Fruit fly (Drosophila melanogaster) whole organism, prepupa: ENCODE measurements around the gene CG2975.

Source experiments
- CG10669 ChIP-seq: fragments of 200-800 bp; sonication (Bioruptor generic); optimal IDR thresholded peaks from 3 replicates; lab custom pipeline; 2018; ENCODE audit warnings: missing biosample characterization, mild to moderate bottlenecking, missing genetic modification characterization, moderate library complexity
- CG11294 ChIP-seq: fragments of 200-800 bp; sonication (Bioruptor generic); IDR thresholded peaks from 2 replicates; pipeline ENCODE4 v1.3.6; 2022; ENCODE audit warnings: missing biosample characterization, missing genetic modification characterization
- CG11902 ChIP-seq: fragments of 200-800 bp; sonication (Bioruptor generic); optimal IDR thresholded peaks from 3 replicates; lab custom pipeline; 2016; ENCODE audit warnings: missing biosample characterization, missing genetic modification characterization
- CG15336 ChIP-seq: fragments of 200-800 bp; sonication (Bioruptor generic); IDR thresholded peaks from 2 replicates; pipeline ENCODE4 v1.3.6; 2022; ENCODE audit warnings: missing biosample characterization, missing genetic modification characterization
- CG16779 ChIP-seq: fragments of 200-800 bp; sonication (Bioruptor generic); optimal IDR thresholded peaks from 3 replicates; lab custom pipeline; 2017; ENCODE audit warnings: missing biosample characterization, mild to moderate bottlenecking, missing genetic modification characterization
- CG3032 ChIP-seq: fragments of 200-800 bp; optimal IDR thresholded peaks from 2 replicates; lab custom pipeline; 2019; ENCODE audit warnings: missing biosample characterization, mild to moderate bottlenecking, missing genetic modification characterization, moderate library complexity
- CG31627 ChIP-seq: fragments of 200-800 bp; sonication (Bioruptor generic); optimal IDR thresholded peaks from 3 replicates; lab custom pipeline; 2016; ENCODE audit warnings: missing biosample characterization, missing genetic modification characterization
- CG32006 ChIP-seq: fragments of 200-800 bp; sonication (Bioruptor generic); optimal IDR thresholded peaks from 3 replicates; lab custom pipeline; 2017; ENCODE audit warnings: missing biosample characterization, mild to moderate bottlenecking, missing genetic modification characterization
- CG34406 ChIP-seq: fragments of 200-800 bp; sonication (Bioruptor generic); optimal IDR thresholded peaks from 3 replicates; lab custom pipeline; 2016; ENCODE audit warnings: missing biosample characterization, missing genetic modification characterization
- CG3919 ChIP-seq: fragments of 200-800 bp; sonication (Bioruptor generic); optimal IDR thresholded peaks from 3 replicates; lab custom pipeline; 2016; ENCODE audit warnings: missing biosample characterization, missing genetic modification characterization
- CG4318 ChIP-seq: fragments of 200-800 bp; sonication (Bioruptor generic); optimal IDR thresholded peaks from 3 replicates; lab custom pipeline; 2017; ENCODE audit warnings: missing biosample characterization, mild to moderate bottlenecking, missing genetic modification characterization
- CG6163 ChIP-seq: fragments of 200-800 bp; sonication (Bioruptor generic); IDR thresholded peaks from 3 replicates; pipeline ENCODE4 v1.3.6; 2022; ENCODE audit warnings: missing biosample characterization, missing genetic modification characterization
- CG6792 ChIP-seq: fragments of 200-800 bp; sonication (Bioruptor generic); optimal IDR thresholded peaks from 3 replicates; lab custom pipeline; 2016; ENCODE audit warnings: missing biosample characterization, missing genetic modification characterization
- CG8119 ChIP-seq: fragments of 200-800 bp; sonication (Bioruptor generic); IDR thresholded peaks from 3 replicates; pipeline ENCODE4 v1.3.6; 2022; ENCODE audit warnings: missing biosample characterization, missing genetic modification characterization
- CG8319 ChIP-seq: fragments of 200-800 bp; sonication (Bioruptor generic); optimal IDR thresholded peaks from 3 replicates; lab custom pipeline; 2016; ENCODE audit warnings: missing biosample characterization, missing genetic modification characterization
- CG8632 ChIP-seq: fragments of 200-800 bp; sonication (Bioruptor generic); optimal IDR thresholded peaks from 3 replicates; lab custom pipeline; 2016; ENCODE audit warnings: missing biosample characterization, missing genetic modification characterization
- Eip75B ChIP-seq: fragments of 200-800 bp; sonication (Bioruptor generic); optimal IDR thresholded peaks from 3 replicates; lab custom pipeline; 2016; ENCODE audit warnings: missing biosample characterization, missing genetic modification characterization
- Eip78C ChIP-seq: fragments of 200-800 bp; sonication (Bioruptor generic); peaks from one replicate; lab custom pipeline; 2016; ENCODE audit warnings: missing biosample characterization, missing genetic modification characterization
- Eip93F ChIP-seq: fragments of 200-800 bp; sonication (Bioruptor generic); optimal IDR thresholded peaks from 2 replicates; lab custom pipeline; 2016; ENCODE audit warnings: missing biosample characterization, mild to moderate bottlenecking, missing genetic modification characterization
- Ets21C ChIP-seq: fragments of 200-800 bp; sonication (Bioruptor generic); optimal IDR thresholded peaks from 3 replicates; lab custom pipeline; 2016; ENCODE audit warnings: missing biosample characterization, missing genetic modification characterization
- Ets96B ChIP-seq: fragments of 200-800 bp; optimal IDR thresholded peaks from 2 replicates; lab custom pipeline; 2019; ENCODE audit warnings: missing biosample characterization, mild to moderate bottlenecking, missing genetic modification characterization, moderate library complexity
- Gug ChIP-seq: fragments of 200-800 bp; sonication (Bioruptor generic); IDR thresholded peaks from 2 replicates; pipeline ENCODE4 v1.3.6; 2022; ENCODE audit warnings: missing biosample characterization, missing genetic modification characterization
- Hr38 ChIP-seq: sonication (Bioruptor generic); optimal IDR thresholded peaks from 2 replicates; lab custom pipeline; 2016; ENCODE audit warnings: missing biosample characterization, missing genetic modification characterization
- Hr4 ChIP-seq: fragments of 200-800 bp; sonication (Bioruptor generic); optimal IDR thresholded peaks from 3 replicates; lab custom pipeline; 2016; ENCODE audit warnings: missing biosample characterization, missing genetic modification characterization
- Met ChIP-seq: fragments of 200-800 bp; sonication (Bioruptor generic); optimal IDR thresholded peaks from 3 replicates; lab custom pipeline; 2016; ENCODE audit warnings: missing biosample characterization, missing genetic modification characterization
- Smox ChIP-seq: fragments of 200-800 bp; sonication (Bioruptor generic); optimal IDR thresholded peaks from 3 replicates; lab custom pipeline; 2016; ENCODE audit warnings: missing biosample characterization, missing genetic modification characterization
- Sox102F ChIP-seq: fragments of 200-800 bp; sonication (Bioruptor generic); optimal IDR thresholded peaks from 2 replicates; lab custom pipeline; 2016; ENCODE audit warnings: missing biosample characterization, mild to moderate bottlenecking, missing genetic modification characterization
- Sox14 ChIP-seq: fragments of 200-800 bp; sonication (Bioruptor generic); optimal IDR thresholded peaks from 3 replicates; lab custom pipeline; 2016; ENCODE audit warnings: missing biosample characterization, missing genetic modification characterization
- Sox15 ChIP-seq: fragments of 200-800 bp; sonication (Bioruptor generic); optimal IDR thresholded peaks from 3 replicates; lab custom pipeline; 2016; ENCODE audit warnings: missing biosample characterization, missing genetic modification characterization
- achi ChIP-seq: fragments of 200-800 bp; sonication (Bioruptor generic); optimal IDR thresholded peaks from 3 replicates; lab custom pipeline; 2016; ENCODE audit warnings: missing biosample characterization, missing genetic modification characterization
- acj6 ChIP-seq: fragments of 200-800 bp; sonication (Bioruptor generic); optimal IDR thresholded peaks from 3 replicates; lab custom pipeline; 2016; ENCODE audit warnings: missing biosample characterization, missing genetic modification characterization
- cyc ChIP-seq: fragments of 200-800 bp; sonication (Bioruptor generic); optimal IDR thresholded peaks from 3 replicates; lab custom pipeline; 2016; ENCODE audit warnings: missing biosample characterization, missing genetic modification characterization
- dac ChIP-seq: fragments of 200-800 bp; sonication (Bioruptor generic); optimal IDR thresholded peaks from 2 replicates; lab custom pipeline; 2017; ENCODE audit warnings: missing biosample characterization, mild to moderate bottlenecking, missing genetic modification characterization
- dsx ChIP-seq: fragments of 200-800 bp; optimal IDR thresholded peaks from 3 replicates; lab custom pipeline; 2019; ENCODE audit warnings: missing biosample characterization, mild to moderate bottlenecking, missing genetic modification characterization, moderate library complexity; ENCODE audit not compliant: poor library complexity, severe bottlenecking
- eg ChIP-seq: fragments of 200-800 bp; sonication (Bioruptor generic); IDR thresholded peaks from 3 replicates; pipeline ENCODE4 v1.3.6; 2022; ENCODE audit warnings: missing biosample characterization, missing genetic modification characterization
- esn ChIP-seq: fragments of 200-800 bp; sonication (Bioruptor generic); optimal IDR thresholded peaks from 2 replicates; lab custom pipeline; 2016; ENCODE audit warnings: missing biosample characterization, mild to moderate bottlenecking, missing genetic modification characterization, moderate library complexity
- fd59A ChIP-seq: fragments of 200-800 bp; sonication (Bioruptor generic); optimal IDR thresholded peaks from 2 replicates; lab custom pipeline; 2017; ENCODE audit warnings: missing biosample characterization, mild to moderate bottlenecking, missing genetic modification characterization, missing genetic modification reagents
- fkh ChIP-seq: fragments of 200-800 bp; sonication (Bioruptor generic); optimal IDR thresholded peaks from 3 replicates; lab custom pipeline; 2017; ENCODE audit warnings: missing biosample characterization, mild to moderate bottlenecking, missing genetic modification characterization, moderate library complexity
- lz ChIP-seq: fragments of 200-800 bp; sonication (Bioruptor generic); optimal IDR thresholded peaks from 3 replicates; lab custom pipeline; 2016; ENCODE audit warnings: missing biosample characterization, missing genetic modification characterization
- net ChIP-seq: fragments of 200-800 bp; sonication (Bioruptor generic); optimal IDR thresholded peaks from 3 replicates; lab custom pipeline; 2016; ENCODE audit warnings: missing biosample characterization, missing genetic modification characterization
- pdm3 ChIP-seq: fragments of 200-800 bp; sonication (Bioruptor generic); optimal IDR thresholded peaks from 3 replicates; lab custom pipeline; 2016; ENCODE audit warnings: missing biosample characterization, missing genetic modification characterization
- ss ChIP-seq, 2 experiments: fragments of 200-800 bp; sonication (Bioruptor generic); optimal IDR thresholded peaks; 2 replicates in 1 of 2; 3 replicates in 1 of 2; lab custom pipeline; 2017 to 2018; ENCODE audit warnings: mild to moderate bottlenecking in 2 of 2, missing biosample characterization in 2 of 2, missing genetic modification characterization in 2 of 2, moderate library complexity in 1 of 2
- svp ChIP-seq: fragments of 200-800 bp; sonication (Bioruptor generic); peaks from one replicate; lab custom pipeline; 2016; ENCODE audit warnings: missing biosample characterization, missing genetic modification characterization
- topi ChIP-seq: fragments of 200-800 bp; sonication (Bioruptor generic); optimal IDR thresholded peaks from 3 replicates; lab custom pipeline; 2016; ENCODE audit warnings: missing biosample characterization, missing genetic modification characterization
- vri ChIP-seq: fragments of 200-800 bp; sonication (Bioruptor generic); optimal IDR thresholded peaks from 3 replicates; lab custom pipeline; 2016; ENCODE audit warnings: missing biosample characterization, mild to moderate bottlenecking, missing genetic modification characterization

The CG2975 gene

DNA sequence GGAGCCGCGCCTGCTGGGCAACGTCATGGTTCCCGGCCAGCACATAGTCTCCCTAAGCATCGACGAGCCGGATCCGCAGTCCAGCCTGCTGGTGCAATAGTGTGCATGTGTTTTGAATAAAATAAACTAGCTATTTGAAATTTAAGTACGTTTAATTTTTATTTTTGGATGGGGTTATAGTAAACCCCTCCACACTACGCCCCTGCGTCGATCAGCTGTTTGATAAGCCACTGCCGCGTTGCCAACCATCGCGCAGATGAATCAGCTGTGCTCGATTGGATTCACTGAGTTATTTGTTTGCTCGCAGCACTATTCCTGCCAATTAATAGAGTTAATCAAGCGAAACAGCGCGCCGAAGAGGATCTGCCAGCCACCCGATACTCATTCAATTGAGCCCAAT is 38.9 kb downstream of the CG2975 start, which contains the start of gene RabGGTb (continued):
- peak; percentile 71 for TF ChIP-seq CG8119 (GFP tag; lab: Robert Waterston, UW)
- peak; percentile 75 for TF ChIP-seq Eip78C
- TF ChIP-seq lz = peak; percentile 84
- peak; percentile 54 for TF ChIP-seq Gug (GFP tag; lab: Robert Waterston, UW)
- no peak for TF ChIP-seq Hr38 (GFP tag; lab: Kevin White, UChicago)
- peak; percentile 65 for TF ChIP-seq esn (GFP tag; lab: Kevin White, UChicago)
- TF ChIP-seq CG6163 (GFP tag; lab: Robert Waterston, UW) = peak; percentile 86
- TF ChIP-seq Hr4 (GFP tag; lab: Kevin White, UChicago) = peak; percentile 45
- no peak for TF ChIP-seq CG16779 (tag; lab: Kevin White, UChicago)
- no peak for TF ChIP-seq dsx (GFP tag; lab: Kevin White, UChicago)
- peak; percentile 51 for TF ChIP-seq CG3032 (tag; lab: Kevin White, UChicago)
- TF ChIP-seq dac (GFP tag; lab: Kevin White, UChicago) = no peak
- TF ChIP-seq net (GFP tag; lab: Kevin White, UChicago) = peak; percentile 59
- no peak for TF ChIP-seq Sox15 (GFP tag; lab: Kevin White, UChicago)
- peak; percentile 57 for TF ChIP-seq CG3919 (GFP tag; lab: Kevin White, UChicago)
- TF ChIP-seq CG8632 = no peak
- TF ChIP-seq fkh (GFP tag; lab: Kevin White, UChicago) = no peak

DNA sequence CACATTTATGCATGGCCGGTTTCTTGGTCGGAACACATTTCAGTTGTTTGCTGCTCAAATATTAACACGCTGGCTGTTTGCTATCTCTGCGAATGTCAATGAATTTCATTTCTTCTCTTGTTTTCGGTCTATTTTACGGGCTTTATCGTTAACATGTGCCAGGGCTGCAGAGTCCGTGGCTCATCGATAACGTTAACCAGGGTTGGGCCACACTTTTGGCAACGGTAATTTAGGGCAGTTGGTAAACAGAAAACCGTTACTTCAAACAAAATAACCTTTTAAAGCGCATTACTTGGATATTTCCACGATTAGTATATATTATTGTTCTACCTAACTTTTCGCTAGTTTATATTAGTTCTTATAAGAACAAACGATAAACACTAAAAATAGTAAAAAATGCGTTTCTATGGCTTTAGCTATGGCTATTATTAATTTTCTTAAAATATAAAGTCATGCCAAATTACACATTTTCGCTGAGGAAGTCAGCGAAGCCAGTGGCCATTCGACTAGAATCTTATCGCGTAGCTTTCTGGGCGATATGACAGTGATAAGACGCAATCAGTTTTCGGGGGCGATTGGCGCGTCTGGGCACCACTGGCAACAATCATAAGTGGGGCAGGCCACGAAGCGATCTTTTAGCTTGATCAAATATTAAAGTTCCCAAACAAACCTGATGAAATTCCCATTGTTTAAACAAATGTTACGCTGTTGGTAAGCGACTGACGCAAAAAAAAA is 43.2 kb downstream of the CG2975 start:
- TF ChIP-seq Smox (peak; percentile 41), ss (GFP tag; optimal IDR thresholded peaks at IDR 0.05; lab: Kevin White, UChicago) (peak in 1 of 2 experiments; percentile 22), svp (GFP tag; lab: Kevin White, UChicago) (peak; percentile 71), CG32006 (GFP tag; lab: Kevin White, UChicago) (no peak), vri (peak; percentile 20), CG3919 (GFP tag; lab: Kevin White, UChicago) (peak; percentile 7), CG16779 (tag; lab: Kevin White, UChicago) (no peak), CG11294 (no peak), CG10669 (GFP tag; lab: Kevin White, UChicago) (no peak), esn (GFP tag; lab: Kevin White, UChicago) (peak; percentile 50), fd59A (GFP tag; lab: Kevin White, UChicago) (no peak), Eip93F (GFP tag; lab: Kevin White, UChicago) (peak; percentile 14), CG4318 (GFP tag; lab: Kevin White, UChicago) (no peak), Sox15 (GFP tag; lab: Kevin White, UChicago) (no peak), Hr4 (GFP tag; lab: Kevin White, UChicago) (no peak), Gug (GFP tag; lab: Robert Waterston, UW) (no peak), dsx (GFP tag; lab: Kevin White, UChicago) (no peak), Sox14 (GFP tag; lab: Kevin White, UChicago) (peak; percentile 5), fkh (GFP tag; lab: Kevin White, UChicago) (peak; percentile 76), CG6792 (peak; percentile 10), Met (GFP tag; lab: Kevin White, UChicago) (peak; percentile 55), Ets96B (no peak), eg (GFP tag; lab: Robert Waterston, UW) (peak; percentile 30; the same call in 1 of the 3 replicates), CG34406 (GFP tag; lab: Kevin White, UChicago) (peak; percentile 27), CG8119 (GFP tag; lab: Robert Waterston, UW) (no peak), pdm3 (peak; percentile 22), CG8319 (GFP tag; lab: Kevin White, UChicago) (no peak), topi (peak; percentile 29), lz (peak; percentile 66), CG6163 (GFP tag; lab: Robert Waterston, UW) (peak; percentile 51; the same call in 2 of the 3 replicates), achi (GFP tag; lab: Kevin White, UChicago) (no peak), Ets21C (GFP tag; lab: Kevin White, UChicago) (peak; percentile 7), Eip78C (no peak), Eip75B (GFP tag; lab: Kevin White, UChicago) (peak; percentile 24), CG11902 (no peak), acj6 (GFP tag; lab: Kevin White, UChicago) (peak; percentile 3), CG15336 (GFP tag; lab: Robert Waterston, UW) (no peak), cyc (peak; percentile 35), CG31627 (GFP tag; lab: Kevin White, UChicago) (peak; percentile 26), Sox102F (GFP tag; lab: Kevin White, UChicago) (peak; percentile 27)
